Fruit fly (Drosophila melanogaster): ENCODE data around the gene CG42305.
A peak's percentile ranks its signal among the peaks of the same experiment; 100 is the strongest.

CG42305 gene

DNA sequence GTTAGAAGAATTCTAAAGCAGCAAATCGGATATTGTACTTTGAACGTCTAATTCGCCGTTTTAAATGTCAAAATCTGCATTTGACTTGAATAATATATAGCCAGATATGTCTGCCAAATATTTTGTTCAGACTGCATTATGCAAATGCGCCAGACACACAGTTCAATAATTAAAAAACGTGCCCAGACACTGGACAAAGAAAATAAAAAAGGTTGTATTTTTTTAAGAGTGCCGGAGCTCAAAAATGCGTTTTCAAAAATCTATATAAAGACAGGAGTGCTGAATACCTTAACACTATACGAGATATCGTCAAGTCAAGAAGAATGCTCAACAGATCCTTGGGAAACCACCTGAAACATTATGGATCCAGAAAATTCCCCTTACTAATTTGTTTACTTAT, at the start of gene CG42305, which contains the start of gene CG17325:
CG42305 (plus strand) TSS at position 301 of the 400 bp plus-strand sequence.
CG17325 (plus strand) TSS at position 301 of the 400 bp plus-strand sequence.
- no peak for TF ChIP-seq noc (tag; optimal IDR thresholded peaks at IDR 0.05)

DNA sequence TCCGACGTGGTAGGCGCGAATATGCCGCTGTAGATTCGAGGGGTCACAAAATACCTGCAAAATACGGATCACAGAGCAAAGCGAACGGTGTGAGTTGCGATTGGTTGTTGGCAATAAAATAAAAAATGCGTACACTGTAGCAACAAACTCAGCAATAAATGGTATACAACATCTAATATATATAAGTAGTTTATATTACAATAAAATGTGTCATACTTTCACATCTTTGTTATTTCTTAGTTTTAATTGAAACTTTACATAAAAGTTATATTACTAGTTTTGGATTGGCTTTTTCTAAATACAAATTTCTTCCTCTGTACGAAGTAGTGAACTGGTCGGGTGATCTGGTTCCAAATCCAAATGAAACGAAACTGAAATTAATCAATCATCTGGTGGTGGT, 46.7 kb upstream of the CG42305 start:
- TF ChIP-seq noc (tag; optimal IDR thresholded peaks at IDR 0.05) = no peak

- TF ChIP-seq noc (tag; optimal IDR thresholded peaks at IDR 0.05) = no peak
These were observed 45.3 kb upstream of the CG42305 start for dm6 chr2L:18767137-18767536.

- no peak for TF ChIP-seq noc (tag; optimal IDR thresholded peaks at IDR 0.05)
These were observed 44.6 kb upstream of the CG42305 start for dm6 chr2L:18767815-18768214.

- TF ChIP-seq noc (tag; optimal IDR thresholded peaks at IDR 0.05) = no peak
These were observed 37.2 kb upstream of the CG42305 start for dm6 chr2L:18775274-18775673.

- TF ChIP-seq noc (tag; optimal IDR thresholded peaks at IDR 0.05) = no peak
These were observed 35.9 kb upstream of the CG42305 start for dm6 chr2L:18776559-18776958.

dm6 chr2L:18777442-18777841, 35.0 kb upstream of the CG42305 start:
- TF ChIP-seq noc (tag; optimal IDR thresholded peaks at IDR 0.05) = no peak

- TF ChIP-seq noc (tag; optimal IDR thresholded peaks at IDR 0.05) = no peak
These were observed 31.4 kb upstream of the CG42305 start for dm6 chr2L:18780911-18781545.

- no peak for TF ChIP-seq noc (tag; optimal IDR thresholded peaks at IDR 0.05)
These were observed 30.1 kb upstream of the CG42305 start for dm6 chr2L:18782212-18782825.

DNA sequence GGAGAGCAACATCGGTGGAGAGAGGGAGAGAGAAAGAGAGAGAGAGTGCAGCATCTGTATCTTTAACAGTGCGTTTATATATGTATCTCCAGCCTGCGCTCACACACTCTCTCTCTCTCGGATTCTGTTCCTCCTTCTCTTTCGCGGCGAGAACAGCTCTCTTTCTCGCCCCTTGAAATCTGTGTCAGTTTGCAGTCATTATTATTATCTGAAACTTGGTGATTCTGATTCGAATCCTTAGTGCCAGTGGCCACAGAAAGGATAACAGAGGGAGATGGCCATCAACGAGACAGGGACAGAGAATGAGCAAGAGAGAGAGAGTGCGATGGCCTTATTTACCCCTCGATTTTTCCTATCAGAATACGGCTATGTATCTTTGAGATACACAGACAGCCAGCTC, 29.5 kb upstream of the CG42305 start:
- no peak for TF ChIP-seq noc (tag; optimal IDR thresholded peaks at IDR 0.05)

dm6 chr2L:18783357-18784040, 28.9 kb upstream of the CG42305 start:
- no peak for TF ChIP-seq noc (tag; optimal IDR thresholded peaks at IDR 0.05)

dm6 chr2L:18785026-18785600, 27.3 kb upstream of the CG42305 start:
- no peak for TF ChIP-seq noc (tag; optimal IDR thresholded peaks at IDR 0.05)

DNA sequence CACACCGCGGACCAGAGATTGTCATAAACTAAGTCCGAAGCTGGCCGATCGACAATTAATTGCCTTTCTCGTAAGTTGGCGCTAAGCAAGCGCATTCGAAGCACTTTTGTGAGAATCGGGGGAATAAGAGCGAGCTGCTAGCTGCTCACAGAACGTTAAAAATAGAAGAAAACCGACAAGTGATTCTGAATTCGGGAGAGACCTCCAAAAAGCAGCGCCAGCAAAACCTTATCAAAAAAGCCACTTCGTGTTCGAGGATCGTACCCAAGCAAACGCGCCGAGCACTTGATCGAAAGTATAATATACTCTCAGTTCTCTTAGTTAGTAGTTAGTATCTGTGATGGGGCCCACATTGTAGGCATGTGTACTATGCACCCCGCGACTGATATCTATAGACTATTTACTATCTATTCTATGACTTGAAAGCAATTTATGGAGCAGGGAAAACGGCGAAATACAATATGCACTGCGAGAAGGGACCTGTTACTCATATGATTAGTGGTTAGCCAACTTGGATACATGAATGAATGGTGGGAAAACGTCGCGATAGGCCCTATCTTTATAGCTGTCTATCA, 24.9 kb upstream of the CG42305 start:
- TF ChIP-seq noc (tag; optimal IDR thresholded peaks at IDR 0.05) = peak; percentile 30

DNA sequence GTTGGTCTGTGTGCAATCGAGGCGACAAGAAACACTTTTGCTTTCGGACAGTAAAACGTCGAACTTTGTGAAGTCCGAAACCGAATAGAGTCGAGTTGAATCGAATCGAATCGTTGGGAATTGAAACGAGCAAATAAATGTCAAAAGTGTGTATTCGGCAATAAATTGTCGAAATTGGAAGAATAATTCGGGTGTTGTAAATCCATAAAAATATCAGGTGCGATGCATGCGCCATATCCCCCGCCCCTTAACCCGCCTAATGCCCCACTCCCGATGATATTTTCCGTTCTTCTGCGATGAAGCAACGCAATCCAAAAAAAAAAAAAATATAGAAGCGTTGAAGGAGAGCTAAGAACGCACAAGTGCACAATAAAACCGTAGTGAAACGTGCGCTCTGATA, 23.5 kb upstream of the CG42305 start:
- no peak for TF ChIP-seq noc (tag; optimal IDR thresholded peaks at IDR 0.05)

DNA sequence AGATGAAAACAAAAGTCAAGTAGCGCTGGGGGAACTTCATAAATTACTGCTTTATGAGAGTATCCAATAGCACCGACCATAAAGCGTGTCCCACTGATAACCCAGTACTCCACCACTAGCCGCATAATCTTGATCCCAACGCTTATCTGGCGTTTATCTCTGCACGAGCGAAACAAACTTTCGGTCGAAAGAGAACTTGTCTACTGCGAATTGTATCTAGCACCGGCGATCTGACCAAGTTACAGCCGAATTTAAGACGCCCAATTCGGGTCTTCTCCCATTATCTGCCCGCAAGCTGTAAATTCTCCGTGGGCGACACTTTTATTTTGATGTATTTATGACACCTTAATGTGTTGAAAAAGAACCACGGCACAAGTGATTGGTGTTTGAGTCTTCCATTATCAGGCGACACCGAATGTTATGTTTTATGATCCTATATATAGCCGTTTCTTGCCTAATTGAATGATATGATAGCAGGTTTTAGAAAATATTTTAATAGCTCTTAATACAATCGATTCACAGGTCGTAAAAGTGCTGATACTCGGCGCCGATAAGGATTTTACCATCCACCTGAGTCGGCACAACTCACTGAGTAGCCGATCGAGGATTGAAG, 22.6 kb upstream of the CG42305 start:
- peak; percentile 87 for TF ChIP-seq noc (tag; optimal IDR thresholded peaks at IDR 0.05)

- TF ChIP-seq noc (tag; optimal IDR thresholded peaks at IDR 0.05) = no peak
These were observed 19.6 kb upstream of the CG42305 start, which contains the start of gene ham for dm6 chr2L:18792806-18793205. Gene ham, minus strand, starts transcription at chr2L:18792906.
